Worm (Caenorhabditis elegans): Measurements from ENCODE around the gene mnp-1.

Gene mnp-1

ce11 chrIII:4356384-4356783 lies at the start of gene mnp-1:
mnp-1 (plus strand) TSS chrIII:4356594.
- no peak for TF ChIP-seq unc-62 (GFP tag; optimal IDR thresholded peaks at IDR 0.05)

- no peak for TF ChIP-seq unc-62 (GFP tag; optimal IDR thresholded peaks at IDR 0.05)
Observed at ce11 chrIII:4309303-4309702, 47.1 kb upstream of the mnp-1 start.

ce11 chrIII:4313061-4313962 lies 43.1 kb upstream of the mnp-1 start, which contains the start of the genes evl-14 and dcn-1:
evl-14 (minus strand) TSS chrIII:4313128.
dcn-1 (plus strand) TSS chrIII:4313912.
- no peak for TF ChIP-seq unc-62 (GFP tag; optimal IDR thresholded peaks at IDR 0.05)

- no peak for TF ChIP-seq unc-62 (GFP tag; optimal IDR thresholded peaks at IDR 0.05)
Observed at ce11 chrIII:4314502-4314901, 41.9 kb upstream of the mnp-1 start.

ce11 chrIII:4317065-4317752 lies 39.2 kb upstream of the mnp-1 start, which contains the start of gene tag-131:
tag-131 (plus strand) TSS chrIII:4317702.
- no peak for TF ChIP-seq unc-62 (GFP tag; optimal IDR thresholded peaks at IDR 0.05)

ce11 chrIII:4320113-4320512 lies 36.3 kb upstream of the mnp-1 start, which contains the start of gene H38K22.6:
H38K22.6 (plus strand) TSS chrIII:4320413.
- TF ChIP-seq unc-62 (GFP tag; optimal IDR thresholded peaks at IDR 0.05) = no peak

- TF ChIP-seq unc-62 (GFP tag; optimal IDR thresholded peaks at IDR 0.05) = no peak
Observed at ce11 chrIII:4321399-4321798, 35.0 kb upstream of the mnp-1 start, which contains the start of gene H38K22.7. H38K22.7 (plus strand) TSS chrIII:4321699.

ce11 chrIII:4323120-4323519 lies 33.3 kb upstream of the mnp-1 start:
- TF ChIP-seq unc-62 (GFP tag; optimal IDR thresholded peaks at IDR 0.05) = no peak

ce11 chrIII:4323859-4324258 lies 32.5 kb upstream of the mnp-1 start, which contains the start of gene H38K22.9:
H38K22.9 (plus strand) TSS chrIII:4324159.
- TF ChIP-seq unc-62 (GFP tag; optimal IDR thresholded peaks at IDR 0.05) = no peak

ce11 chrIII:4328208-4328987 lies 28.0 kb upstream of the mnp-1 start:
- no peak for TF ChIP-seq unc-62 (GFP tag; optimal IDR thresholded peaks at IDR 0.05)

- no peak for TF ChIP-seq unc-62 (GFP tag; optimal IDR thresholded peaks at IDR 0.05)
Observed at ce11 chrIII:4330984-4331383, 25.4 kb upstream of the mnp-1 start, which contains the start of gene gly-6. gly-6 (minus strand) TSS chrIII:4331228.

- TF ChIP-seq unc-62 (GFP tag; optimal IDR thresholded peaks at IDR 0.05) = no peak
Observed at ce11 chrIII:4332543-4333042, 23.8 kb upstream of the mnp-1 start, which contains the start of gene cdk-12. cdk-12 (plus strand) TSS chrIII:4332992.

ce11 chrIII:4335614-4336013 lies 20.8 kb upstream of the mnp-1 start:
- no peak for TF ChIP-seq unc-62 (GFP tag; optimal IDR thresholded peaks at IDR 0.05)

ce11 chrIII:4343070-4343469 lies 13.3 kb upstream of the mnp-1 start, which contains the start of the genes B0285.3 and lcmt-1:
B0285.3 (minus strand) TSS chrIII:4343336.
lcmt-1 (plus strand) TSS chrIII:4343446.
- TF ChIP-seq unc-62 (GFP tag; optimal IDR thresholded peaks at IDR 0.05) = no peak

ce11 chrIII:4345034-4345433 lies 11.4 kb upstream of the mnp-1 start, which contains the start of gene hse-5:
hse-5 (plus strand) TSS chrIII:4345334.
- TF ChIP-seq unc-62 (GFP tag; optimal IDR thresholded peaks at IDR 0.05) = no peak

Data from whole organism, dauer.